Worm (Caenorhabditis elegans) whole organism, late embryonic: ENCODE results near the gene clh-1.

Source experiments
- C08G9.2 ChIP-seq: sonication (generic microtip); optimal IDR thresholded peaks from 2 replicates; lab custom pipeline; 2016; ENCODE audit warnings: mild to moderate bottlenecking, missing genetic modification characterization, moderate library complexity, missing compliant biosample characterization
- F13H6.1 ChIP-seq: sonication (generic microtip); optimal IDR thresholded peaks from 2 replicates; lab custom pipeline; 2016; ENCODE audit warnings: missing genetic modification characterization, missing compliant biosample characterization
- K02D7.2 ChIP-seq: sonication (generic microtip); optimal IDR thresholded peaks from 2 replicates; lab custom pipeline; 2017; ENCODE audit warnings: mild to moderate bottlenecking, missing genetic modification characterization, missing compliant biosample characterization
- K09A11.1 ChIP-seq: sonication (generic microtip); optimal IDR thresholded peaks from 2 replicates; lab custom pipeline; 2017; ENCODE audit warnings: antibody characterized with exemption, mild to moderate bottlenecking, missing genetic modification characterization, missing compliant biosample characterization; ENCODE audit not compliant: insufficient read depth
- T23F11.4 ChIP-seq: fragments of 200-800 bp; sonication (Bioruptor generic); optimal IDR thresholded peaks from 2 replicates; lab custom pipeline; 2018; ENCODE audit warnings: mild to moderate bottlenecking, missing genetic modification characterization, missing compliant biosample characterization
- Y22D7AL.16 ChIP-seq: sonication (generic microtip); optimal IDR thresholded peaks from 2 replicates; lab custom pipeline; 2016; ENCODE audit warnings: missing genetic modification characterization, missing compliant biosample characterization
- ama-1 ChIP-seq: fragments of 150-350 bp; optimal IDR thresholded peaks from 2 replicates; lab custom pipeline; 2014
- ceh-14 ChIP-seq: sonication (generic microtip); optimal IDR thresholded peaks from 2 replicates; lab custom pipeline; 2016; ENCODE audit warnings: missing genotype, missing genetic modification characterization, missing compliant biosample characterization
- ceh-19 ChIP-seq: fragments of 200-800 bp; sonication (Bioruptor generic); optimal IDR thresholded peaks from 2 replicates; lab custom pipeline; 2018; ENCODE audit warnings: mild to moderate bottlenecking, missing genetic modification characterization, missing compliant biosample characterization
- ceh-22 ChIP-seq: sonication (generic microtip); optimal IDR thresholded peaks from 2 replicates; lab custom pipeline; 2017; ENCODE audit warnings: missing biosample characterization, missing genetic modification characterization
- ceh-34 ChIP-seq: sonication (generic microtip); optimal IDR thresholded peaks from 2 replicates; lab custom pipeline; 2016; ENCODE audit warnings: mild to moderate bottlenecking, missing genetic modification characterization, missing compliant biosample characterization
- che-1 ChIP-seq: sonication (generic microtip); optimal IDR thresholded peaks from 2 replicates; lab custom pipeline; 2016; ENCODE audit warnings: mild to moderate bottlenecking, missing genetic modification characterization, missing compliant biosample characterization
- dve-1 ChIP-seq: sonication (generic microtip); optimal IDR thresholded peaks from 2 replicates; lab custom pipeline; 2017; ENCODE audit warnings: antibody characterized with exemption, mild to moderate bottlenecking, missing genetic modification characterization, missing compliant biosample characterization
- elt-2 ChIP-seq: sonication (generic microtip); optimal IDR thresholded peaks from 2 replicates; lab custom pipeline; 2016; ENCODE audit warnings: missing genetic modification reagents, missing genetic modification characterization, missing compliant biosample characterization
- fax-1 ChIP-seq: sonication (generic microtip); optimal IDR thresholded peaks from 2 replicates; lab custom pipeline; 2016; ENCODE audit warnings: missing genotype, missing genetic modification characterization, missing compliant biosample characterization
- fkh-10 ChIP-seq: fragments of 150-350 bp; optimal IDR thresholded peaks from 2 replicates; lab custom pipeline; 2014; ENCODE audit warnings: missing biosample characterization, missing genetic modification reagents, missing genetic modification characterization
- fkh-6 ChIP-seq: sonication (generic microtip); optimal IDR thresholded peaks from 2 replicates; lab custom pipeline; 2016; ENCODE audit warnings: missing genetic modification characterization, missing compliant biosample characterization
- hlh-13 ChIP-seq: fragments of 200-800 bp; sonication (Bioruptor generic); optimal IDR thresholded peaks from 2 replicates; lab custom pipeline; 2018; ENCODE audit warnings: mild to moderate bottlenecking, missing genetic modification characterization, missing compliant biosample characterization
- hlh-30 ChIP-seq: sonication (generic microtip); optimal IDR thresholded peaks from 2 replicates; lab custom pipeline; 2017; ENCODE audit warnings: antibody characterized with exemption, missing genetic modification characterization, missing compliant biosample characterization; ENCODE audit not compliant: insufficient read depth
- lim-6 ChIP-seq: sonication (generic microtip); optimal IDR thresholded peaks from 2 replicates; lab custom pipeline; 2016; ENCODE audit warnings: missing genetic modification characterization, missing compliant biosample characterization
- lin-11 ChIP-seq: fragments of 200-800 bp; sonication (Bioruptor generic); optimal IDR thresholded peaks from 2 replicates; lab custom pipeline; 2018; ENCODE audit warnings: mild to moderate bottlenecking, missing genetic modification characterization, missing compliant biosample characterization
- nhr-11 ChIP-seq: fragments of 150-350 bp; optimal IDR thresholded peaks from 2 replicates; lab custom pipeline; 2014; ENCODE audit warnings: missing biosample characterization, missing genetic modification characterization
- pha-2 ChIP-seq: sonication (generic microtip); optimal IDR thresholded peaks from 2 replicates; lab custom pipeline; 2017; ENCODE audit warnings: mild to moderate bottlenecking, missing genetic modification characterization, missing compliant biosample characterization
- pqm-1 ChIP-seq: sonication (generic microtip); optimal IDR thresholded peaks from 2 replicates; lab custom pipeline; 2016; ENCODE audit warnings: missing genetic modification characterization, missing compliant biosample characterization
- sox-2 ChIP-seq: fragments of 200-800 bp; sonication (Bioruptor generic); IDR thresholded peaks from 2 replicates; pipeline ENCODE4 v1.3.6; 2022; ENCODE audit warnings: missing genetic modification reagents, missing genetic modification characterization, missing compliant biosample characterization
- syd-9 ChIP-seq: sonication (generic microtip); optimal IDR thresholded peaks from 2 replicates; lab custom pipeline; 2016; ENCODE audit warnings: mild to moderate bottlenecking, missing genetic modification characterization, moderate library complexity, missing compliant biosample characterization
- tbx-2 ChIP-seq: sonication (generic microtip); optimal IDR thresholded peaks from 2 replicates; lab custom pipeline; 2016; ENCODE audit warnings: missing genetic modification characterization, missing compliant biosample characterization
- unc-3 ChIP-seq, 2 experiments: fragments of 200-800 bp in 1 of 2; sonication (Bioruptor generic) in 1 of 2; sonication (generic microtip) in 1 of 2; conservative IDR thresholded peaks in 1 of 2; optimal IDR thresholded peaks in 1 of 2; 2 replicates each; pipeline versions ENCODE4 v1.3.6 to Lab custom; 2016 to 2022; ENCODE audit warnings: missing compliant biosample characterization in 2 of 2, missing genetic modification characterization in 2 of 2, missing genetic modification reagents in 1 of 2
- unc-42 ChIP-seq: sonication (generic microtip); optimal IDR thresholded peaks from 2 replicates; lab custom pipeline; 2016; ENCODE audit warnings: missing genotype, missing genetic modification characterization, missing compliant biosample characterization
- unc-55 ChIP-seq: sonication (generic microtip); optimal IDR thresholded peaks from 2 replicates; lab custom pipeline; 2017; ENCODE audit warnings: missing biosample characterization, missing genetic modification reagents, missing genetic modification characterization
- ztf-16 ChIP-seq: sonication (generic microtip); optimal IDR thresholded peaks from 2 replicates; lab custom pipeline; 2017; ENCODE audit warnings: missing genetic modification characterization, missing compliant biosample characterization

The clh-1 gene

ce11 chrII:11842317-11842716, 13.9 kb downstream of the clh-1 start, which contains the start of gene T27D12.1:
Gene T27D12.1 (plus strand): TSS chrII:11842617.
- TF ChIP-seq unc-3 (GFP tag; conservative IDR thresholded peaks at IDR 0.05; lab: Robert Waterston, UW) (no peak), unc-3 (tag; optimal IDR thresholded peaks at IDR 0.05; lab: Kevin White, UChicago) (no peak), hlh-30 (tag; lab: Kevin White, UChicago) (no peak), ama-1 (no peak), pqm-1 (tag; lab: Kevin White, UChicago) (no peak), pha-2 (tag; lab: Kevin White, UChicago) (no peak)

- TF ChIP-seq T23F11.4 (GFP tag; lab: Kevin White, UChicago): no peak
- no peak for TF ChIP-seq che-1
- TF ChIP-seq dve-1 (tag; lab: Kevin White, UChicago): no peak
- no peak for TF ChIP-seq ztf-16 (tag; lab: Kevin White, UChicago)
- no peak for TF ChIP-seq hlh-13 (GFP tag; lab: Kevin White, UChicago)
- no peak for TF ChIP-seq K02D7.2 (tag; lab: Kevin White, UChicago)
- TF ChIP-seq unc-42 (tag; lab: Kevin White, UChicago): no peak
- no peak for TF ChIP-seq tbx-2
- no peak for TF ChIP-seq ceh-22 (tag; lab: Kevin White, UChicago)
- no peak for TF ChIP-seq syd-9 (tag; lab: Kevin White, UChicago)
- TF ChIP-seq fax-1 (tag; lab: Kevin White, UChicago): no peak
- no peak for TF ChIP-seq ceh-19 (GFP tag; lab: Kevin White, UChicago)
- no peak for TF ChIP-seq ceh-34 (tag; lab: Kevin White, UChicago)
- no peak for TF ChIP-seq ceh-14
- TF ChIP-seq lin-11 (tag; lab: Kevin White, UChicago): no peak
- no peak for TF ChIP-seq elt-2 (tag; lab: Kevin White, UChicago)
- TF ChIP-seq fkh-6: no peak
- no peak for TF ChIP-seq unc-55 (GFP tag; lab: Kevin White, UChicago)
- no peak for TF ChIP-seq K09A11.1 (tag; lab: Kevin White, UChicago)
- TF ChIP-seq lim-6 (tag; lab: Kevin White, UChicago): no peak
Measured at ce11 chrII:11841653-11842052, 14.6 kb downstream of the clh-1 start.

ce11 chrII:11839116-11839515, 17.1 kb downstream of the clh-1 start:
- TF ChIP-seq fax-1 (tag; lab: Kevin White, UChicago): no peak
- no peak for TF ChIP-seq hlh-13 (GFP tag; lab: Kevin White, UChicago)
- no peak for TF ChIP-seq unc-55 (GFP tag; lab: Kevin White, UChicago)
- TF ChIP-seq nhr-11 (tag; lab: Kevin White, UChicago): no peak
- no peak for TF ChIP-seq sox-2
- TF ChIP-seq fkh-10 (GFP tag; lab: Kevin White, UChicago): no peak

DNA sequence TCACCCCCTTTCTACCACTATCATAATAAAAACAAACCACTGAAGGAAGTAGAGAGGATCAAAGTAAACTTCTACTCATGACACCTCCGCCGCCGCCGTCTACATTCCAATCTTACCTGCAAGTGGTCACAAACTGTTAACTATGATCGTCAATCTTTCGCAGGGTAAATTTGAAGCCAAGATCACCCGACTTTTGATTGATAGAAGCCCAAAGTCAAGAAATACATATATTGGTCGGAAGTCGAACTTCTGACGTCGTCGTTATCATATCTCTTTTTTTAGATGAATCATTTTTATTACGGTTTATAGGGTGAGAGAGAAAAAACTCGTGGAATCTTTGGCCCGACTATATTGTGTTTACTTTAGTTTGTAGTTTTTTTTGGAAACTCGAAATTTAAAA, 17.9 kb downstream of the clh-1 start:
- TF ChIP-seq C08G9.2 (no peak), Y22D7AL.16 (tag; lab: Kevin White, UChicago) (no peak)

ce11 chrII:11836554-11837218, 19.6 kb downstream of the clh-1 start:
- TF ChIP-seq elt-2 (tag; lab: Kevin White, UChicago) (peak; percentile 45), F13H6.1 (tag; lab: Kevin White, UChicago) (no peak)

ce11 chrII:11835208-11835607, 21.1 kb downstream of the clh-1 start, which contains the start of gene T27D12.6:
Gene T27D12.6 (plus strand): TSS chrII:11835508.
- TF ChIP-seq unc-42 (tag; lab: Kevin White, UChicago): no peak
- no peak for TF ChIP-seq fax-1 (tag; lab: Kevin White, UChicago)
- no peak for TF ChIP-seq T23F11.4 (GFP tag; lab: Kevin White, UChicago)
